Worm (Caenorhabditis elegans) whole organism, L2 larva: ENCODE results near the gene idpb-4.
A peak's percentile ranks its signal among the peaks of the same experiment; 100 is the strongest.

Source experiments
- C34F6.9 ChIP-seq: fragments of 150-350 bp; optimal IDR thresholded peaks from 2 replicates; lab custom pipeline; 2014; ENCODE audit warnings: missing biosample characterization, missing genetic modification characterization
- F13H6.1 ChIP-seq: sonication (generic microtip); optimal IDR thresholded peaks from 2 replicates; lab custom pipeline; 2016; ENCODE audit warnings: missing genetic modification characterization, missing compliant biosample characterization
- R02D3.7 ChIP-seq: fragments of 150-350 bp; optimal IDR thresholded peaks from 2 replicates; lab custom pipeline; 2014; ENCODE audit warnings: missing biosample characterization, missing genetic modification characterization
- Y55F3AM.14 ChIP-seq: fragments of 200-800 bp; sonication (Bioruptor generic); optimal IDR thresholded peaks from 2 replicates; lab custom pipeline; 2018; ENCODE audit warnings: mild to moderate bottlenecking, missing genetic modification characterization, missing compliant biosample characterization
- ZK546.5 ChIP-seq: sonication (generic microtip); optimal IDR thresholded peaks from 2 replicates; lab custom pipeline; 2017; ENCODE audit warnings: missing biosample characterization, missing genetic modification characterization
- alr-1 ChIP-seq: fragments of 150-350 bp; optimal IDR thresholded peaks from 2 replicates; lab custom pipeline; 2014; ENCODE audit warnings: missing biosample characterization, missing genetic modification characterization
- aly-2 ChIP-seq: fragments of 150-350 bp; optimal IDR thresholded peaks from 2 replicates; lab custom pipeline; 2014; ENCODE audit warnings: missing biosample characterization, missing genetic modification characterization
- ama-1 ChIP-seq: fragments of 150-350 bp; optimal IDR thresholded peaks from 2 replicates; lab custom pipeline; 2018; ENCODE audit warnings: inconsistent platforms
- blmp-1 ChIP-seq: sonication (generic microtip); optimal IDR thresholded peaks from 2 replicates; lab custom pipeline; 2017; ENCODE audit warnings: missing genetic modification characterization, mild to moderate bottlenecking, missing compliant biosample characterization, antibody characterized with exemption, moderate library complexity; ENCODE audit not compliant: insufficient read depth
- ceh-16 ChIP-seq: fragments of 150-350 bp; optimal IDR thresholded peaks from 2 replicates; lab custom pipeline; 2014; ENCODE audit warnings: missing biosample characterization, missing genetic modification characterization
- ceh-82 ChIP-seq: fragments of 150-350 bp; optimal IDR thresholded peaks from 2 replicates; lab custom pipeline; 2014; ENCODE audit warnings: missing biosample characterization, missing genetic modification characterization
- crh-2 ChIP-seq: sonication (generic microtip); optimal IDR thresholded peaks from 2 replicates; lab custom pipeline; 2017; ENCODE audit warnings: missing biosample characterization, missing genetic modification characterization
- dmd-4 ChIP-seq: sonication (generic microtip); optimal IDR thresholded peaks from 2 replicates; lab custom pipeline; 2017; ENCODE audit warnings: missing biosample characterization, missing genetic modification characterization
- egl-27 ChIP-seq: sonication (generic microtip); optimal IDR thresholded peaks from 3 replicates; lab custom pipeline; 2017; ENCODE audit warnings: missing biosample characterization, missing genetic modification reagents, missing genetic modification characterization
- elt-1 ChIP-seq: fragments of 150-350 bp; optimal IDR thresholded peaks from 2 replicates; lab custom pipeline; 2014; ENCODE audit warnings: missing biosample characterization, missing genetic modification characterization
- elt-3 ChIP-seq: sonication (generic microtip); optimal IDR thresholded peaks from 2 replicates; lab custom pipeline; 2017; ENCODE audit warnings: missing biosample characterization, missing genetic modification characterization
- fos-1 ChIP-seq: fragments of 150-350 bp; optimal IDR thresholded peaks from 2 replicates; lab custom pipeline; 2014; ENCODE audit warnings: missing biosample characterization, missing genetic modification characterization
- gmeb-1 ChIP-seq: fragments of 150-350 bp; optimal IDR thresholded peaks from 2 replicates; lab custom pipeline; 2014; ENCODE audit warnings: missing biosample characterization, missing genetic modification characterization
- lin-11 ChIP-seq: fragments of 150-350 bp; sonication (generic microtip); optimal IDR thresholded peaks from 2 replicates; lab custom pipeline; 2014; ENCODE audit warnings: missing biosample characterization, missing genetic modification characterization, inconsistent platforms, mixed read lengths
- lin-13 ChIP-seq: fragments of 150-350 bp; optimal IDR thresholded peaks from 2 replicates; lab custom pipeline; 2014; ENCODE audit warnings: missing biosample characterization, missing genetic modification reagents, missing genetic modification characterization
- lin-39 ChIP-seq: fragments of 150-350 bp; optimal IDR thresholded peaks from 2 replicates; lab custom pipeline; 2014; ENCODE audit warnings: missing biosample characterization, missing genetic modification reagents, missing genetic modification characterization
- lsy-2 ChIP-seq, 2 experiments: fragments of 150-350 bp in 1 of 2; sonication (generic microtip) in 1 of 2; optimal IDR thresholded peaks; 2 replicates each; lab custom pipeline; 2014 to 2017; ENCODE audit warnings: missing biosample characterization in 2 of 2, missing genetic modification characterization in 2 of 2
- mab-5 ChIP-seq: fragments of 150-350 bp; optimal IDR thresholded peaks from 2 replicates; lab custom pipeline; 2014; ENCODE audit warnings: missing biosample characterization, missing genetic modification characterization
- mbf-1 ChIP-seq: sonication (generic microtip); optimal IDR thresholded peaks from 2 replicates; lab custom pipeline; 2017; ENCODE audit warnings: missing biosample characterization, missing genetic modification characterization
- mdl-1 ChIP-seq, 2 experiments: fragments of 150-350 bp in 1 of 2; sonication (generic microtip) in 1 of 2; optimal IDR thresholded peaks; 2 replicates each; lab custom pipeline; 2017; ENCODE audit warnings: missing biosample characterization in 2 of 2, missing genetic modification characterization in 2 of 2
- nhr-10 ChIP-seq: sonication (generic microtip); optimal IDR thresholded peaks from 2 replicates; lab custom pipeline; 2017; ENCODE audit warnings: missing biosample characterization, missing genetic modification characterization
- nhr-11 ChIP-seq: fragments of 150-350 bp; optimal IDR thresholded peaks from 2 replicates; lab custom pipeline; 2014; ENCODE audit warnings: missing biosample characterization, missing genetic modification characterization
- nhr-12 ChIP-seq: fragments of 150-350 bp; optimal IDR thresholded peaks from 2 replicates; lab custom pipeline; 2014; ENCODE audit warnings: missing biosample characterization, missing genetic modification characterization
- nhr-129 ChIP-seq: fragments of 150-350 bp; optimal IDR thresholded peaks from 2 replicates; lab custom pipeline; 2014; ENCODE audit warnings: missing biosample characterization, missing genetic modification characterization
- nhr-21 ChIP-seq: fragments of 150-350 bp; optimal IDR thresholded peaks from 2 replicates; lab custom pipeline; 2014; ENCODE audit warnings: missing biosample characterization, missing genetic modification characterization
- nhr-23 ChIP-seq: fragments of 150-350 bp; optimal IDR thresholded peaks from 2 replicates; lab custom pipeline; 2014; ENCODE audit warnings: missing biosample characterization, missing genetic modification reagents, missing genetic modification characterization
- nhr-237 ChIP-seq: fragments of 150-350 bp; optimal IDR thresholded peaks from 2 replicates; lab custom pipeline; 2014; ENCODE audit warnings: missing biosample characterization, missing genetic modification characterization
- nhr-25 ChIP-seq: fragments of 150-350 bp; sonication (generic microtip); optimal IDR thresholded peaks from 3 replicates; lab custom pipeline; 2014; ENCODE audit warnings: missing biosample characterization, missing genetic modification characterization
- nhr-6 ChIP-seq: fragments of 150-350 bp; optimal IDR thresholded peaks from 2 replicates; lab custom pipeline; 2014; ENCODE audit warnings: missing biosample characterization, missing genetic modification characterization
- nhr-77 ChIP-seq: fragments of 150-350 bp; optimal IDR thresholded peaks from 2 replicates; lab custom pipeline; 2014; ENCODE audit warnings: missing biosample characterization, missing genetic modification characterization
- peb-1 ChIP-seq: fragments of 150-350 bp; optimal IDR thresholded peaks from 2 replicates; lab custom pipeline; 2014; ENCODE audit warnings: missing biosample characterization, missing genetic modification characterization
- sem-4 ChIP-seq: fragments of 150-350 bp; optimal IDR thresholded peaks from 2 replicates; lab custom pipeline; 2014; ENCODE audit warnings: missing biosample characterization, missing genetic modification reagents, missing genetic modification characterization
- skn-1 ChIP-seq: sonication (generic microtip); optimal IDR thresholded peaks from 2 replicates; lab custom pipeline; 2017; ENCODE audit warnings: missing biosample characterization, missing genetic modification characterization
- sma-3 ChIP-seq: sonication (generic microtip); optimal IDR thresholded peaks from 2 replicates; lab custom pipeline; 2016; ENCODE audit warnings: missing genetic modification reagents, missing genetic modification characterization, missing compliant biosample characterization
- sma-9 ChIP-seq, 2 experiments: fragments of 150-350 bp in 1 of 2; sonication (generic microtip) in 1 of 2; optimal IDR thresholded peaks; 2 replicates each; lab custom pipeline; 2014 to 2016; ENCODE audit warnings: missing genetic modification characterization in 2 of 2, mild to moderate bottlenecking in 1 of 2, missing biosample characterization in 1 of 2, missing compliant biosample characterization in 1 of 2, missing genetic modification reagents in 1 of 2, moderate library complexity in 1 of 2
- snpc-4 ChIP-seq: fragments of 150-350 bp; optimal IDR thresholded peaks from 2 replicates; lab custom pipeline; 2014; ENCODE audit warnings: missing biosample characterization, missing genetic modification characterization
- unc-39 ChIP-seq: fragments of 150-350 bp; optimal IDR thresholded peaks from 2 replicates; lab custom pipeline; 2014; ENCODE audit warnings: missing biosample characterization, missing genetic modification characterization
- unc-55 ChIP-seq: fragments of 150-350 bp; sonication (generic microtip); optimal IDR thresholded peaks from 3 replicates; lab custom pipeline; 2014; ENCODE audit warnings: missing biosample characterization, missing genetic modification reagents, missing genetic modification characterization
- unc-62 ChIP-seq: fragments of 150-350 bp; optimal IDR thresholded peaks from 2 replicates; lab custom pipeline; 2014; ENCODE audit warnings: missing biosample characterization, missing genetic modification reagents, missing genetic modification characterization
- zag-1 ChIP-seq: fragments of 150-350 bp; optimal IDR thresholded peaks from 2 replicates; lab custom pipeline; 2014; ENCODE audit warnings: missing biosample characterization, missing genetic modification characterization
- ztf-1 ChIP-seq: fragments of 200-800 bp; sonication (Bioruptor generic); conservative IDR thresholded peaks from 2 replicates; pipeline ENCODE4 v1.3.6; 2022; ENCODE audit warnings: missing genetic modification characterization, missing compliant biosample characterization
- ztf-11 ChIP-seq: sonication (generic microtip); optimal IDR thresholded peaks from 2 replicates; lab custom pipeline; 2017; ENCODE audit warnings: missing biosample characterization, missing genetic modification characterization
- ztf-4 ChIP-seq: fragments of 150-350 bp; optimal IDR thresholded peaks from 2 replicates; lab custom pipeline; 2014; ENCODE audit warnings: missing biosample characterization, missing genetic modification characterization

The idpb-4 gene

DNA sequence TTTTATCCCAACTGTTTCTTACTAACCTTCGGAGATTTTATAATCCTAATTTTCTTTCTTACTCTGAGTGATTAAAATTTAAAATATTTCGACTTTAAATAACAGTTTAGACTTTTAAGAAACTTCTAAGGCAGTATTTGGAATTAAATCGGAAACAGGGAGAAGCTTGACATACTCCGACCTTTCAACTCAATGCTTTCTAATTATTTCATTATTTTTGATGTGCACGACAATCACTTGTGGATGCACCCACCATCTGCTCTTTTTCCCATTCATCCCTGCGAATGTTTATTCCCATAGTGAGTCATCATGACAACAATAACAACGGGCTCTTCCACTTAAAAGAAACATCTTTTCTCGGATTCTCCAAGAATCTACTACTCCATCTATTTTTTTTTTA, 11.3 kb upstream of the idpb-4 start:
- TF ChIP-seq skn-1: no peak

DNA sequence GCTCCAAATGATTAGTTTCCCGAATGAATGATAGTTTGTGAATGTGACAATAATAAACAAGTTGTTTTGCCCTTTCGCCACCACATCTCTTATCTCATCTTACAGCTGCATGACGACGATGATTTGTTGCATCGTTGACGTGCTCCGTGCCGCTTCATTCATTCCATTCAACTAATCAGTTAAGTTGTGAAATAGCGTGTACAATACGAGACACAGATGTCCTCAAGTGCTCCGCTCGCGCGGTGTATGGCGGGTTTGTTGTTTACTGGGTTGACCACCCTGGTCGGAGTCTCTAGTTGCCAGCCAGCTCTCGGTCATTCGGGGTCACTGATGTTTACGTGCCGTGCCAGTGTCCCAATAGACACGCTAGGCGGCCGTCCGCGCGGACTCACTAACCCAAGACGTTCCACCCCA, 10.6 kb upstream of the idpb-4 start:
- no peak for TF ChIP-seq crh-2 (tag; lab: Kevin White, UChicago)
- TF ChIP-seq peb-1 (tag; lab: Kevin White, UChicago): no peak

DNA sequence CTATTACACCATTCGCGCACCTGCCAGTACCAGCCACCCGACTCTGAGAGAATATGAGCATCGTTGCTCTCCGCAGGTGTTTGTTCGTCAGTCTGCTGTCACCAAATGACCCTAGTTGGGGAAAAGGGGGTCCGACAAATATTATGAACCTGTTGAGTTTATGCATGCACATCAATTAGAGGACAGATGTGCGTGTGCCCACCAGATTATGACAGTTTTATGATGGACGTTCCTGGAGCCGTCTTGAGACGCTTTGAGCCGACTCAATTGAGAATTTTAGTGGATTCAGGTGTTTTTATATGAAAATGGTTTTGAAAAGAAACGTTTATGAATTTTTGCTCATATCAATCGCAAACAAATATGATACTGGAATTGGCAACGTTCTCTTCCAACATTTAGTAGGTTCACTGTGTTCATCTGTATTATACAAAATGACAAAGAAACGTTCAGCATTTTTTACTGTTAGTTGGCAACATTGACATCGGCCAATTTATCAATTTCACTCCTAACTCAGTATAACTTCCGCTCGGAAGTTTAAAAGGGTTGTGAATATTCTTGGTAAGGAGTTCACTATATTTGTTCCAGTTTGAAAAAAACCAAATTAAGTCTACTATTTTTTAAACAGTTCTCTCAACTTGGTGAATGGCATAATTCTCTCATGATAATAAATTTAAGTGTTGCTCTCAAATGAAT, 10.0 kb upstream of the idpb-4 start:
- no peak for TF ChIP-seq unc-55
- no peak for TF ChIP-seq nhr-77
- peak; percentile 97 for TF ChIP-seq nhr-25 (tag; lab: Kevin White, UChicago)
- TF ChIP-seq C34F6.9 (tag; lab: Kevin White, UChicago): peak; percentile 25
- TF ChIP-seq ceh-16 (tag; lab: Kevin White, UChicago): no peak
- TF ChIP-seq snpc-4 (tag; lab: Kevin White, UChicago): peak; percentile 1
- no peak for TF ChIP-seq peb-1 (tag; lab: Kevin White, UChicago)
- TF ChIP-seq mbf-1 (tag; lab: Kevin White, UChicago): no peak
- no peak for TF ChIP-seq zag-1 (tag; lab: Kevin White, UChicago)
- TF ChIP-seq lin-39 (tag; lab: Kevin White, UChicago): no peak
- TF ChIP-seq lin-13 (GFP tag; lab: Kevin White, UChicago): peak; percentile 51
- TF ChIP-seq elt-3 (tag; lab: Kevin White, UChicago): no peak
- peak; percentile 69 for TF ChIP-seq sma-3
- no peak for TF ChIP-seq ztf-11
- TF ChIP-seq F13H6.1 (tag; lab: Kevin White, UChicago): peak; percentile 48
- peak; percentile 82 for TF ChIP-seq nhr-21 (tag; lab: Kevin White, UChicago)
- peak; percentile 93 for TF ChIP-seq ztf-4
- no peak for TF ChIP-seq ceh-82 (tag; lab: Kevin White, UChicago)
- no peak for TF ChIP-seq Y55F3AM.14 (GFP tag; lab: Kevin White, UChicago)
- TF ChIP-seq fos-1: no peak
- TF ChIP-seq elt-1 (tag; lab: Kevin White, UChicago): no peak
- TF ChIP-seq blmp-1: no peak
- peak; percentile 17 for TF ChIP-seq crh-2 (tag; lab: Kevin White, UChicago)
- peak; percentile 1 for TF ChIP-seq nhr-6 (tag; lab: Kevin White, UChicago)
- no peak for TF ChIP-seq aly-2 (tag; lab: Kevin White, UChicago)
- TF ChIP-seq nhr-237: no peak
- TF ChIP-seq skn-1: no peak
- peak; percentile 75 for TF ChIP-seq nhr-129
- TF ChIP-seq R02D3.7: no peak
- no peak for TF ChIP-seq ZK546.5
- no peak for TF ChIP-seq nhr-23
- TF ChIP-seq gmeb-1 (tag; lab: Kevin White, UChicago): no peak
- TF ChIP-seq nhr-10 (tag; lab: Kevin White, UChicago): no peak
- TF ChIP-seq unc-39: no peak
- TF ChIP-seq mdl-1 (tag; optimal IDR thresholded peaks at IDR 0.05; lab: Kevin White, UChicago): no peak
- TF ChIP-seq nhr-12 (tag; lab: Kevin White, UChicago): no peak
- TF ChIP-seq dmd-4 (tag; lab: Kevin White, UChicago): no peak
- TF ChIP-seq unc-62 (GFP tag; lab: Kevin White, UChicago): no peak
- TF ChIP-seq lin-11 (tag; lab: Kevin White, UChicago): peak; percentile 23
- peak; percentile 73 for TF ChIP-seq sma-9 (GFP tag; optimal IDR thresholded peaks at IDR 0.05; lab: Kevin White, UChicago)
- TF ChIP-seq sma-9 (tag; optimal IDR thresholded peaks at IDR 0.05; lab: Kevin White, UChicago): no peak
- TF ChIP-seq alr-1 (tag; lab: Kevin White, UChicago): no peak
- TF ChIP-seq lsy-2 (tag; optimal IDR thresholded peaks at IDR 0.05; lab: Kevin White, UChicago): peak in 1 of 2 experiments; percentile 55
- peak; percentile 96 for TF ChIP-seq ama-1 (lab: Kevin White, UChicago)
- no peak for TF ChIP-seq egl-27 (tag; lab: Kevin White, UChicago)
- TF ChIP-seq ztf-1: 0 out of 2 replicates have a peak, but pooled peaks have one; percentile 85
- TF ChIP-seq nhr-11: no peak
- peak; percentile 76 for TF ChIP-seq sem-4 (tag; lab: Kevin White, UChicago)
- TF ChIP-seq mab-5 (tag; lab: Kevin White, UChicago): no peak
